Worm (Caenorhabditis elegans): Measurements from ENCODE around the gene B0310.1.

B0310.1 gene

ce11 chrX:535728-536127 is 42.7 kb downstream of the B0310.1 start, which contains the start of gene F28C10.3 (continued):
- TF ChIP-seq xbp-1 (tag; optimal IDR thresholded peaks at IDR 0.05) (peak; percentile 88), swsn-7 (tag; optimal IDR thresholded peaks at IDR 0.05) (peak; percentile 77), aha-1 (tag; optimal IDR thresholded peaks at IDR 0.05) (no peak), dsc-1 (tag; optimal IDR thresholded peaks at IDR 0.05) (peak; percentile 65), nhr-90 (tag; optimal IDR thresholded peaks at IDR 0.05; ENCODE audit: poor library complexity) (peak; percentile 79), ces-1 (GFP tag; optimal IDR thresholded peaks at IDR 0.05) (no peak), tlp-1 (tag; optimal IDR thresholded peaks at IDR 0.05) (no peak), blmp-1 (tag; optimal IDR thresholded peaks at IDR 0.05) (peak; percentile 80), unc-30 (tag; optimal IDR thresholded peaks at IDR 0.05) (no peak), ama-1 (optimal IDR thresholded peaks at IDR 0.05) (no peak), snu-23 (GFP tag; optimal IDR thresholded peaks at IDR 0.05) (peak; percentile 87), egl-13 (tag; optimal IDR thresholded peaks at IDR 0.05) (peak; percentile 50), ceh-8 (GFP tag; optimal IDR thresholded peaks at IDR 0.05) (no peak), hpl-2 (GFP tag; optimal IDR thresholded peaks at IDR 0.05) (peak; percentile 48), unc-62 (GFP tag; optimal IDR thresholded peaks at IDR 0.05) (no peak), isw-1 (GFP tag; IDR thresholded peaks at IDR 0.05) (peak; percentile 55), fkh-10 (GFP tag; optimal IDR thresholded peaks at IDR 0.05) (peak; percentile 67), ceh-63 (GFP tag; optimal IDR thresholded peaks at IDR 0.05) (no peak), lin-35 (GFP tag; optimal IDR thresholded peaks at IDR 0.05) (peak; percentile 62 to 65), irx-1 (tag; optimal IDR thresholded peaks at IDR 0.05) (peak; percentile 64), elt-3 (tag; optimal IDR thresholded peaks at IDR 0.05) (peak in 2 of 6 experiments; percentile 14 to 66), pag-3 (tag; optimal IDR thresholded peaks at IDR 0.05; ENCODE audit: borderline replicate concordance, insufficient read depth) (peak; percentile 61), efl-3 (GFP tag; optimal IDR thresholded peaks at IDR 0.05) (no peak), egl-27 (tag; optimal IDR thresholded peaks at IDR 0.05) (peak; percentile 19 to 80), jun-1 (tag; optimal IDR thresholded peaks at IDR 0.05) (peak; percentile 81), pqm-1 (tag; optimal IDR thresholded peaks at IDR 0.05) (no peak), tbx-2 (tag; optimal IDR thresholded peaks at IDR 0.05) (peak; percentile 80), nhr-77 (tag; optimal IDR thresholded peaks at IDR 0.05) (peak; percentile 42), sup-37 (GFP tag; optimal IDR thresholded peaks at IDR 0.05) (no peak), fos-1 (tag; optimal IDR thresholded peaks at IDR 0.05) (peak; percentile 81), lir-3 (tag; optimal IDR thresholded peaks at IDR 0.05; ENCODE audit: poor library complexity) (peak; percentile 43), vab-15 (tag; optimal IDR thresholded peaks at IDR 0.05) (no peak), lin-39 (tag; optimal IDR thresholded peaks at IDR 0.05) (peak; percentile 53), nhr-71 (tag; optimal IDR thresholded peaks at IDR 0.05) (peak; percentile 91), mdl-1 (tag; optimal IDR thresholded peaks at IDR 0.05) (peak in 1 of 2 experiments; percentile 75), ceh-88 (GFP tag; IDR thresholded peaks at IDR 0.05) (peak; percentile 48; the same call in 1 of the 2 replicates), nhr-28 (tag; optimal IDR thresholded peaks at IDR 0.05) (no peak), unc-86 (tag; optimal IDR thresholded peaks at IDR 0.05) (peak; percentile 71), nhr-47 (tag; optimal IDR thresholded peaks at IDR 0.05) (peak; percentile 89)

ce11 chrX:536365-536764 is 43.3 kb downstream of the B0310.1 start:
- peak; percentile 99 for TF ChIP-seq skn-1 (tag; optimal IDR thresholded peaks at IDR 0.05)
- no peak for TF ChIP-seq C16A3.4 (tag; optimal IDR thresholded peaks at IDR 0.05)

- no peak for TF ChIP-seq nhr-77 (tag; optimal IDR thresholded peaks at IDR 0.05)
These were observed 45.1 kb downstream of the B0310.1 start for ce11 chrX:538083-538482.

Data from whole organism, L1 larva.